Fruit fly (Drosophila melanogaster) whole organism, embryonic: ENCODE results near the gene CG5618.

Experiments used
- Atf3 ChIP-seq: fragments of 200-800 bp; sonication (Bioruptor generic); optimal IDR thresholded peaks from 3 replicates; lab custom pipeline; 2016; ENCODE audit warnings: missing biosample characterization, missing genetic modification characterization
- BEAF-32 ChIP-seq: fragments of 200-800 bp; sonication (Bioruptor generic); optimal IDR thresholded peaks from 3 replicates; lab custom pipeline; 2017; ENCODE audit warnings: missing biosample characterization, missing genetic modification characterization, mild to moderate bottlenecking, moderate library complexity, missing genetic modification reagents
- Bgb ChIP-seq: fragments of 200-800 bp; sonication (Bioruptor generic); IDR thresholded peaks from 2 replicates; pipeline ENCODE4 v1.3.6; 2022; ENCODE audit warnings: missing biosample characterization, missing genetic modification characterization; ENCODE audit not compliant: partially characterized antibody
- BtbVII ChIP-seq: fragments of 200-800 bp; sonication (Bioruptor generic); optimal IDR thresholded peaks from 3 replicates; lab custom pipeline; 2017; ENCODE audit warnings: missing biosample characterization, mild to moderate bottlenecking, missing genetic modification characterization
- CG1024 ChIP-seq: fragments of 200-800 bp; sonication (Bioruptor generic); IDR thresholded peaks from 2 replicates; pipeline ENCODE4 v1.3.6; 2022; ENCODE audit warnings: missing biosample characterization, missing genetic modification characterization
- CG13894 ChIP-seq: fragments of 200-800 bp; sonication (Bioruptor generic); optimal IDR thresholded peaks from 3 replicates; lab custom pipeline; 2018; ENCODE audit warnings: missing biosample characterization, mild to moderate bottlenecking, missing genetic modification characterization, moderate library complexity
- CG14860 ChIP-seq: fragments of 200-800 bp; sonication (Bioruptor generic); IDR thresholded peaks from 3 replicates; pipeline ENCODE4 v1.3.6; 2022; ENCODE audit warnings: missing biosample characterization, missing genetic modification characterization; ENCODE audit not compliant: partially characterized antibody
- CG15269 ChIP-seq: fragments of 200-800 bp; sonication (Bioruptor generic); optimal IDR thresholded peaks from 2 replicates; lab custom pipeline; 2018; ENCODE audit warnings: missing biosample characterization, mild to moderate bottlenecking, missing genetic modification characterization, moderate library complexity
- CG1529 ChIP-seq: fragments of 200-800 bp; sonication (Bioruptor generic); optimal IDR thresholded peaks from 3 replicates; lab custom pipeline; 2018; ENCODE audit warnings: missing biosample characterization, missing genetic modification characterization
- CG16779 ChIP-seq: fragments of 200-800 bp; sonication (Bioruptor generic); IDR thresholded peaks from 2 replicates; pipeline ENCODE4 v1.3.6; 2022; ENCODE audit warnings: missing biosample characterization, missing genetic modification characterization
- CG17359 ChIP-seq: fragments of 200-800 bp; sonication (Bioruptor generic); optimal IDR thresholded peaks from 3 replicates; lab custom pipeline; 2018; ENCODE audit warnings: missing biosample characterization, mild to moderate bottlenecking, missing genetic modification characterization, moderate library complexity
- CG2712 ChIP-seq: fragments of 200-800 bp; optimal IDR thresholded peaks from 3 replicates; lab custom pipeline; 2019; ENCODE audit warnings: missing biosample characterization, mild to moderate bottlenecking, missing genetic modification characterization, moderate library complexity
- CG3847 ChIP-seq: fragments of 200-800 bp; sonication (Bioruptor generic); IDR thresholded peaks from 2 replicates; pipeline ENCODE4 v1.3.6; 2022; ENCODE audit warnings: missing biosample characterization, missing genetic modification characterization
- CG42726 ChIP-seq: fragments of 200-800 bp; sonication (Bioruptor generic); IDR thresholded peaks from 2 replicates; pipeline ENCODE4 v1.3.6; 2022; ENCODE audit warnings: missing biosample characterization, missing genetic modification characterization; ENCODE audit not compliant: partially characterized antibody
- CG6765 ChIP-seq: fragments of 200-800 bp; sonication (Bioruptor generic); optimal IDR thresholded peaks from 3 replicates; lab custom pipeline; 2017; ENCODE audit warnings: missing biosample characterization, mild to moderate bottlenecking, missing genetic modification characterization
- CG9727 ChIP-seq: fragments of 200-800 bp; sonication (Bioruptor generic); optimal IDR thresholded peaks from 3 replicates; lab custom pipeline; 2017; ENCODE audit warnings: missing biosample characterization, mild to moderate bottlenecking, missing genetic modification characterization
- D19A ChIP-seq: fragments of 200-800 bp; optimal IDR thresholded peaks from 3 replicates; lab custom pipeline; 2019; ENCODE audit warnings: missing biosample characterization, mild to moderate bottlenecking, missing genetic modification characterization, moderate library complexity
- Dll ChIP-seq: fragments of 200-800 bp; sonication (Bioruptor generic); IDR thresholded peaks from 4 replicates; pipeline ENCODE4 v1.3.6; 2022; ENCODE audit warnings: missing biosample characterization, missing genetic modification characterization; ENCODE audit not compliant: partially characterized antibody
- Doc3 ChIP-seq: fragments of 200-800 bp; sonication (Bioruptor generic); IDR thresholded peaks from 3 replicates; pipeline ENCODE4 v1.3.6; 2022; ENCODE audit warnings: missing biosample characterization, missing genetic modification characterization; ENCODE audit not compliant: partially characterized antibody
- Dref ChIP-seq: fragments of 200-800 bp; sonication (Bioruptor generic); IDR thresholded peaks from 2 replicates; pipeline ENCODE4 v1.3.6; 2022; ENCODE audit warnings: missing biosample characterization, missing genetic modification characterization
- Ets65A ChIP-seq: fragments of 200-800 bp; sonication (Bioruptor generic); peaks from one replicate; lab custom pipeline; 2016; ENCODE audit warnings: missing biosample characterization, missing genetic modification characterization
- Ets97D ChIP-seq: fragments of 200-800 bp; sonication (Bioruptor generic); optimal IDR thresholded peaks from 3 replicates; lab custom pipeline; 2016; ENCODE audit warnings: missing biosample characterization, missing genetic modification characterization
- HmgD ChIP-seq: fragments of 200-800 bp; sonication (Bioruptor generic); optimal IDR thresholded peaks from 3 replicates; lab custom pipeline; 2016; ENCODE audit warnings: missing biosample characterization, missing genetic modification characterization
- MBD-R2 ChIP-seq: fragments of 200-800 bp; sonication (Bioruptor generic); IDR thresholded peaks from 2 replicates; pipeline ENCODE4 v1.3.6; 2022; ENCODE audit warnings: missing biosample characterization, missing genetic modification characterization
- MESR4 ChIP-seq: fragments of 200-800 bp; sonication (Bioruptor generic); optimal IDR thresholded peaks from 2 replicates; lab custom pipeline; 2018; ENCODE audit warnings: missing biosample characterization, mild to moderate bottlenecking, missing genetic modification characterization, moderate library complexity
- NFAT ChIP-seq: fragments of 200-800 bp; sonication (Bioruptor generic); IDR thresholded peaks from 2 replicates; pipeline ENCODE4 v1.3.6; 2022; ENCODE audit warnings: missing biosample characterization, missing genetic modification characterization
- NK7.1 ChIP-seq: fragments of 200-800 bp; sonication (Bioruptor generic); optimal IDR thresholded peaks from 3 replicates; lab custom pipeline; 2016; ENCODE audit warnings: missing biosample characterization, missing genetic modification characterization
- Opbp ChIP-seq: fragments of 200-800 bp; sonication (Bioruptor generic); IDR thresholded peaks from 3 replicates; pipeline ENCODE4 v1.3.6; 2022; ENCODE audit warnings: missing biosample characterization, missing genetic modification characterization; ENCODE audit not compliant: partially characterized antibody
- Scr ChIP-seq: fragments of 200-800 bp; sonication (Bioruptor generic); IDR thresholded peaks from 2 replicates; pipeline ENCODE4 v1.3.6; 2022; ENCODE audit warnings: missing biosample characterization, missing genetic modification characterization; ENCODE audit not compliant: partially characterized antibody
- Sin3A ChIP-seq: fragments of >200 bp; optimal IDR thresholded peaks from 2 replicates; lab custom pipeline; 2018
- bowl ChIP-seq: fragments of 200-800 bp; sonication (Bioruptor generic); IDR thresholded peaks from 2 replicates; pipeline ENCODE4 v1.3.6; 2022; ENCODE audit warnings: missing biosample characterization, missing genetic modification characterization
- cas ChIP-seq: fragments of 200-800 bp; sonication (Bioruptor generic); IDR thresholded peaks from 2 replicates; pipeline ENCODE4 v1.3.6; 2022; ENCODE audit warnings: missing biosample characterization, missing genetic modification characterization
- chinmo ChIP-seq: fragments of 200-800 bp; sonication (Bioruptor generic); IDR thresholded peaks from 4 replicates; pipeline ENCODE4 v1.3.6; 2022; ENCODE audit warnings: missing biosample characterization, missing genetic modification characterization; ENCODE audit not compliant: partially characterized antibody
- chm ChIP-seq: fragments of 200-800 bp; sonication (Bioruptor generic); IDR thresholded peaks from 2 replicates; pipeline ENCODE4 v1.3.6; 2022; ENCODE audit warnings: missing biosample characterization, missing genetic modification characterization
- crp ChIP-seq, 2 experiments: fragments of 200-800 bp; sonication (Bioruptor generic); optimal IDR thresholded peaks; 2 replicates in 1 of 2; 3 replicates in 1 of 2; lab custom pipeline; 2017; ENCODE audit warnings: missing biosample characterization in 2 of 2, missing genetic modification characterization in 2 of 2, mild to moderate bottlenecking in 1 of 2, moderate library complexity in 1 of 2
- gce ChIP-seq: fragments of 200-800 bp; sonication (Bioruptor generic); IDR thresholded peaks from 3 replicates; pipeline ENCODE4 v1.3.6; 2022; ENCODE audit warnings: missing biosample characterization, missing genetic modification characterization
- gfzf ChIP-seq: fragments of 200-800 bp; sonication (Bioruptor generic); optimal IDR thresholded peaks from 2 replicates; lab custom pipeline; 2016; ENCODE audit warnings: missing biosample characterization, mild to moderate bottlenecking, missing genetic modification characterization, moderate library complexity
- inv ChIP-seq: fragments of 200-800 bp; sonication (Bioruptor generic); IDR thresholded peaks from 2 replicates; pipeline ENCODE4 v1.3.6; 2022; ENCODE audit warnings: missing biosample characterization, missing genetic modification characterization; ENCODE audit not compliant: partially characterized antibody
- kah ChIP-seq: fragments of 200-800 bp; sonication (Bioruptor generic); optimal IDR thresholded peaks from 2 replicates; lab custom pipeline; 2018; ENCODE audit warnings: missing biosample characterization, mild to moderate bottlenecking, missing genetic modification characterization
- row ChIP-seq: fragments of 200-800 bp; sonication (Bioruptor generic); IDR thresholded peaks from 3 replicates; pipeline ENCODE4 v1.3.6; 2022; ENCODE audit warnings: missing biosample characterization, missing genetic modification characterization
- sna ChIP-seq: fragments of 200-800 bp; sonication (Bioruptor generic); IDR thresholded peaks from 2 replicates; pipeline ENCODE4 v1.3.6; 2022; ENCODE audit warnings: missing biosample characterization, missing genetic modification characterization; ENCODE audit not compliant: partially characterized antibody
- tgo ChIP-seq: fragments of 200-800 bp; sonication (Bioruptor generic); IDR thresholded peaks from 3 replicates; pipeline ENCODE4 v1.3.6; 2022; ENCODE audit warnings: missing biosample characterization, missing genetic modification characterization
- twi ChIP-seq: fragments of 200-800 bp; optimal IDR thresholded peaks from 2 replicates; lab custom pipeline; 2019; ENCODE audit warnings: missing biosample characterization, mild to moderate bottlenecking, missing genetic modification characterization, moderate library complexity
- unc-4 ChIP-seq: fragments of 200-800 bp; sonication (Bioruptor generic); IDR thresholded peaks from 2 replicates; pipeline ENCODE4 v1.3.6; 2022; ENCODE audit warnings: missing biosample characterization, missing genetic modification characterization; ENCODE audit not compliant: partially characterized antibody
- vfl ChIP-seq: fragments of 200-800 bp; sonication (Bioruptor generic); optimal IDR thresholded peaks from 2 replicates; lab custom pipeline; 2016; ENCODE audit warnings: missing biosample characterization, missing genetic modification characterization
- vnd ChIP-seq: fragments of 200-800 bp; sonication (Bioruptor generic); IDR thresholded peaks from 3 replicates; pipeline ENCODE4 v1.3.6; 2022; ENCODE audit warnings: missing biosample characterization, missing genetic modification characterization; ENCODE audit not compliant: partially characterized antibody
- yki ChIP-seq: fragments of >200 bp; optimal IDR thresholded peaks from 3 replicates; lab custom pipeline; 2018

CG5618 gene

dm6 chr3L:20356613-20357012 is 3.4 kb downstream of the CG5618 start, which contains the start of gene kin17 (continued):
- TF ChIP-seq CG15269 (tag; lab: Kevin White, UChicago) (no peak), bowl (no peak), CG6765 (GFP tag; lab: Kevin White, UChicago) (no peak), CG2712 (tag; lab: Kevin White, UChicago) (no peak), chm (GFP tag; lab: Robert Waterston, UW) (no peak), twi (tag; lab: Kevin White, UChicago) (no peak), CG3847 (GFP tag; lab: Robert Waterston, UW) (peak; percentile 26; the same call in 1 of the 2 replicates), tgo (GFP tag; lab: Robert Waterston, UW) (no peak), BtbVII (GFP tag; lab: Kevin White, UChicago) (no peak), CG1024 (GFP tag; lab: Robert Waterston, UW) (no peak), CG17359 (no peak), Atf3 (GFP tag; lab: Kevin White, UChicago) (no peak), Ets97D (GFP tag; lab: Kevin White, UChicago) (peak; percentile 1), unc-4 (GFP tag; lab: Robert Waterston, UW) (peak; percentile 74), inv (GFP tag; lab: Robert Waterston, UW) (peak; percentile 39; the same call in 1 of the 2 replicates), CG9727 (GFP tag; lab: Kevin White, UChicago) (no peak)

dm6 chr3L:20358212-20358611 is 5.0 kb downstream of the CG5618 start, which contains the start of gene CG5665:
Gene CG5665, plus strand, starts transcription at chr3L:20358512.
- peak; percentile 27 for TF ChIP-seq Ets65A (GFP tag; lab: Kevin White, UChicago)
- TF ChIP-seq kah (GFP tag; lab: Kevin White, UChicago) = no peak
- TF ChIP-seq gce (GFP tag; lab: Robert Waterston, UW) = no peak
- no peak for TF ChIP-seq MESR4 (GFP tag; lab: Kevin White, UChicago)

- TF ChIP-seq CG9727 (GFP tag; lab: Kevin White, UChicago) (no peak), row (GFP tag; lab: Robert Waterston, UW) (peak; percentile 20; the same call in 1 of the 3 replicates), vfl (GFP tag; lab: Kevin White, UChicago) (no peak), chinmo (0 out of 4 replicates have a peak, but pooled peaks have one; percentile 45), gfzf (GFP tag; lab: Kevin White, UChicago) (peak; percentile 26), MBD-R2 (GFP tag; lab: Robert Waterston, UW) (peak; percentile 85), Sin3A (lab: Kevin White, UChicago) (peak; percentile 16), crp (GFP tag; optimal IDR thresholded peaks at IDR 0.05; lab: Kevin White, UChicago) (peak; percentile 62 to 91), NK7.1 (no peak), CG1529 (GFP tag; lab: Kevin White, UChicago) (no peak), CG42726 (GFP tag; lab: Robert Waterston, UW) (peak; percentile 52; the same call in 1 of the 2 replicates), vnd (GFP tag; lab: Robert Waterston, UW) (peak; percentile 34; the same call in 1 of the 3 replicates), BEAF-32 (GFP tag; lab: Kevin White, UChicago) (peak; percentile 72), Scr (GFP tag; lab: Robert Waterston, UW) (peak; percentile 70), CG16779 (no peak), sna (GFP tag; lab: Robert Waterston, UW) (peak; percentile 69), Bgb (GFP tag; lab: Robert Waterston, UW) (peak; percentile 72), yki (lab: Kevin White, UChicago) (no peak), unc-4 (GFP tag; lab: Robert Waterston, UW) (peak; percentile 72), CG13894 (tag; lab: Kevin White, UChicago) (no peak), Dref (GFP tag; lab: Robert Waterston, UW) (peak; percentile 75), CG14860 (peak; percentile 61; the same call in 1 of the 3 replicates), cas (GFP tag; lab: Robert Waterston, UW) (no peak), Dll (peak; percentile 73), Doc3 (GFP tag; lab: Robert Waterston, UW) (peak; percentile 40; the same call in 1 of the 3 replicates), D19A (tag; lab: Kevin White, UChicago) (no peak), HmgD (GFP tag; lab: Kevin White, UChicago) (no peak), NFAT (no peak), Opbp (peak; percentile 75; the same call in 2 of the 3 replicates)
These were observed 8.1 kb downstream of the CG5618 start, which contains the start of gene Prim2 for dm6 chr3L:20361389-20361788. Gene Prim2, minus strand, starts transcription at chr3L:20361585.
